Worm (Caenorhabditis elegans) whole organism, L4/young adult: ENCODE measurements around the gene F01D5.10.

ENCODE experiments used
- W03F9.2 ChIP-seq: fragments of 150-350 bp; optimal IDR thresholded peaks from 2 replicates; lab custom pipeline; 2014; ENCODE audit warnings: missing biosample characterization, missing genetic modification characterization
- dao-5 ChIP-seq: sonication (generic microtip); optimal IDR thresholded peaks from 2 replicates; lab custom pipeline; 2016; ENCODE audit warnings: missing genotype, missing genetic modification characterization, moderate library complexity, missing compliant biosample characterization

DNA sequence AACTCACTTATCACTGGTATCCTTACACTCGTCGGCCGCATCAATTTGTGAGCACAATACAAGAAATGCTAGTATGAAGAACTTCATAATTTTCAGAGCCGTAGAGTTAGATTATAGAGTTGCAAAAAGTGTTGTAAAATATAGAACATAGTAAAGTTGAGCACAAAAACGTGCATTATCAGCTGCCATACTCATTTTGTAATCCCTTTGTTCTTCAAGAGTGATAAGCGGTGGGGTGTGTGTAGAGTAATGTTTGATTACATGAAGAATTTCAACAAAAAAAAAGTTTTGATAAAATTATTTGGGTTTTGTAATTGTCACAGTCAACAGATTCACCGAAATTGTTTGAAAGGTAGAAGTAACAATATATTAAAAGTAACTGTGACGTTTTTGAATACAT, 38.2 kb downstream of the F01D5.10 start, which contains the start of the genes Y39G8B.13 and Y39G8B.10:
- TF ChIP-seq dao-5 (no peak), W03F9.2 (tag; lab: Kevin White, UChicago) (no peak)
